Worm (Caenorhabditis elegans) whole organism, young adult: ENCODE data around the gene ptr-8.

ENCODE experiments used
- F10E7.11 ChIP-seq: sonication (generic microtip); optimal IDR thresholded peaks from 2 replicates; lab custom pipeline; 2017; ENCODE audit warnings: mild to moderate bottlenecking, missing genetic modification characterization, moderate library complexity, missing compliant biosample characterization
- F33H1.4 ChIP-seq: fragments of 200-800 bp; sonication (Bioruptor generic); IDR thresholded peaks from 2 replicates; pipeline ENCODE4 v1.3.6; 2022; ENCODE audit warnings: missing genetic modification reagents, missing genetic modification characterization, missing compliant biosample characterization
- F37B4.10 ChIP-seq: fragments of 200-800 bp; sonication (Bioruptor generic); IDR thresholded peaks from 2 replicates; pipeline ENCODE4 v1.3.6; 2022; ENCODE audit warnings: missing genetic modification characterization, missing compliant biosample characterization
- F57C9.4 ChIP-seq: sonication (generic microtip); optimal IDR thresholded peaks from 2 replicates; lab custom pipeline; 2017; ENCODE audit warnings: mild to moderate bottlenecking, missing genetic modification characterization, missing compliant biosample characterization
- K12H6.12 ChIP-seq: fragments of 200-800 bp; sonication (Bioruptor generic); optimal IDR thresholded peaks from 2 replicates; lab custom pipeline; 2018; ENCODE audit warnings: mild to moderate bottlenecking, missing genetic modification characterization, missing compliant biosample characterization
- T07F8.4 ChIP-seq: sonication (generic microtip); optimal IDR thresholded peaks from 2 replicates; lab custom pipeline; 2016; ENCODE audit warnings: mild to moderate bottlenecking, missing genetic modification characterization, moderate library complexity, missing compliant biosample characterization
- Y95B8A.8 ChIP-seq: fragments of 200-800 bp; sonication (Bioruptor generic); IDR thresholded peaks from 2 replicates; pipeline ENCODE4 v1.3.6; 2022; ENCODE audit warnings: missing genetic modification reagents, missing genetic modification characterization, missing compliant biosample characterization
- akir-1 ChIP-seq: fragments of 200-800 bp; sonication (Bioruptor generic); optimal IDR thresholded peaks from 2 replicates; lab custom pipeline; 2018; ENCODE audit warnings: mild to moderate bottlenecking, missing genetic modification characterization, moderate library complexity, missing compliant biosample characterization
- athp-1 ChIP-seq: sonication (generic microtip); optimal IDR thresholded peaks from 2 replicates; lab custom pipeline; 2017; ENCODE audit warnings: mild to moderate bottlenecking, missing genetic modification characterization, missing compliant biosample characterization
- attf-3 ChIP-seq: fragments of 200-800 bp; sonication (Bioruptor generic); conservative IDR thresholded peaks from 2 replicates; pipeline ENCODE4 v1.3.6; 2022; ENCODE audit warnings: missing genetic modification reagents, missing genetic modification characterization, missing compliant biosample characterization
- cebp-1 ChIP-seq, 2 experiments: fragments of 200-800 bp in 1 of 2; sonication (Bioruptor generic) in 1 of 2; sonication (generic microtip) in 1 of 2; IDR thresholded peaks in 1 of 2; optimal IDR thresholded peaks in 1 of 2; 2 replicates each; pipeline versions ENCODE4 v1.3.6 to Lab custom; 2017 to 2022; ENCODE audit warnings: missing compliant biosample characterization in 2 of 2, missing genetic modification characterization in 2 of 2, mild to moderate bottlenecking in 1 of 2, missing genetic modification reagents in 1 of 2, moderate library complexity in 1 of 2
- ceh-100 ChIP-seq: fragments of 200-800 bp; sonication (Bioruptor generic); IDR thresholded peaks from 2 replicates; pipeline ENCODE4 v1.3.6; 2022; ENCODE audit warnings: missing genetic modification reagents, missing genetic modification characterization, missing compliant biosample characterization
- ceh-27 ChIP-seq: fragments of 200-800 bp; sonication (Bioruptor generic); optimal IDR thresholded peaks from 2 replicates; lab custom pipeline; 2018; ENCODE audit warnings: mild to moderate bottlenecking, missing genetic modification characterization, moderate library complexity, missing compliant biosample characterization
- ceh-40 ChIP-seq: fragments of 200-800 bp; sonication (Bioruptor generic); IDR thresholded peaks from 2 replicates; pipeline ENCODE4 v1.3.6; 2022; ENCODE audit warnings: missing genetic modification characterization, missing compliant biosample characterization
- ceh-91 ChIP-seq: fragments of 200-800 bp; sonication (Bioruptor generic); IDR thresholded peaks from 2 replicates; pipeline ENCODE4 v1.3.6; 2022; ENCODE audit warnings: missing genetic modification reagents, missing genetic modification characterization, missing compliant biosample characterization
- dox-1 ChIP-seq: fragments of 200-800 bp; sonication (Bioruptor generic); IDR thresholded peaks from 2 replicates; pipeline ENCODE4 v1.3.6; 2022; ENCODE audit warnings: missing genetic modification reagents, missing genetic modification characterization, missing compliant biosample characterization
- fkh-3 ChIP-seq: sonication (generic microtip); optimal IDR thresholded peaks from 2 replicates; lab custom pipeline; 2016; ENCODE audit warnings: mild to moderate bottlenecking, missing genetic modification characterization, missing compliant biosample characterization
- hlh-12 ChIP-seq: sonication (generic microtip); optimal IDR thresholded peaks from 2 replicates; lab custom pipeline; 2016; ENCODE audit warnings: missing genetic modification characterization, missing compliant biosample characterization
- hlh-26 ChIP-seq: fragments of 200-800 bp; sonication (Bioruptor generic); conservative IDR thresholded peaks from 2 replicates; pipeline ENCODE4 v1.3.6; 2022; ENCODE audit warnings: missing genetic modification reagents, missing genetic modification characterization, missing compliant biosample characterization
- hmg-1.2 ChIP-seq: fragments of 200-800 bp; sonication (Bioruptor generic); IDR thresholded peaks from 2 replicates; pipeline ENCODE4 v1.3.6; 2022; ENCODE audit warnings: missing genetic modification reagents, missing genetic modification characterization, missing compliant biosample characterization
- hrde-1 ChIP-seq: sonication (generic microtip); optimal IDR thresholded peaks from 2 replicates; lab custom pipeline; 2016; ENCODE audit warnings: missing genetic modification characterization, mild to moderate bottlenecking, missing compliant biosample characterization, moderate library complexity, missing genotype, missing genetic modification reagents, borderline replicate concordance
- let-526 ChIP-seq: fragments of 200-800 bp; sonication (Bioruptor generic); IDR thresholded peaks from 2 replicates; pipeline ENCODE4 v1.3.6; 2022; ENCODE audit warnings: missing genetic modification reagents, missing genetic modification characterization, missing compliant biosample characterization
- let-607 ChIP-seq, 2 experiments: fragments of 200-800 bp in 1 of 2; sonication (Bioruptor generic) in 1 of 2; sonication (generic microtip) in 1 of 2; optimal IDR thresholded peaks; 2 replicates each; lab custom pipeline; 2016 to 2018; ENCODE audit warnings: mild to moderate bottlenecking in 2 of 2, missing compliant biosample characterization in 2 of 2, missing genetic modification characterization in 2 of 2, moderate library complexity in 2 of 2, missing genotype in 1 of 2
- madf-10 ChIP-seq: sonication (generic microtip); optimal IDR thresholded peaks from 2 replicates; lab custom pipeline; 2016; ENCODE audit warnings: mild to moderate bottlenecking, missing genetic modification characterization, missing compliant biosample characterization
- mcd-1 ChIP-seq: fragments of 200-800 bp; sonication (Bioruptor generic); IDR thresholded peaks from 2 replicates; pipeline ENCODE4 v1.3.6; 2022; ENCODE audit warnings: missing genetic modification reagents, missing genetic modification characterization, missing compliant biosample characterization
- mes-4 ChIP-seq: sonication (generic microtip); optimal IDR thresholded peaks from 2 replicates; lab custom pipeline; 2016; ENCODE audit warnings: missing genotype, missing genetic modification characterization, missing compliant biosample characterization
- mxl-1 ChIP-seq: sonication (generic microtip); optimal IDR thresholded peaks from 2 replicates; lab custom pipeline; 2016; ENCODE audit warnings: missing genetic modification characterization, missing compliant biosample characterization
- nfya-1 ChIP-seq: sonication (generic microtip); optimal IDR thresholded peaks from 2 replicates; lab custom pipeline; 2017; ENCODE audit warnings: antibody characterized with exemption, missing compliant biosample characterization, missing genetic modification characterization, borderline replicate concordance; ENCODE audit not compliant: insufficient read depth
- nfya-2 ChIP-seq: fragments of 200-800 bp; sonication (Bioruptor generic); IDR thresholded peaks from 2 replicates; pipeline ENCODE4 v1.3.6; 2022; ENCODE audit warnings: missing genetic modification reagents, missing genetic modification characterization, missing compliant biosample characterization
- nhr-80 ChIP-seq: sonication (generic microtip); optimal IDR thresholded peaks from 2 replicates; lab custom pipeline; 2016; ENCODE audit warnings: missing genetic modification characterization, missing compliant biosample characterization
- nhr-90 ChIP-seq: sonication (generic microtip); optimal IDR thresholded peaks from 2 replicates; lab custom pipeline; 2016; ENCODE audit warnings: missing genotype, mild to moderate bottlenecking, missing genetic modification characterization, missing compliant biosample characterization
- rcor-1 ChIP-seq: fragments of 200-800 bp; sonication (Bioruptor generic); IDR thresholded peaks from 2 replicates; pipeline ENCODE4 v1.3.6; 2022; ENCODE audit warnings: missing genetic modification reagents, missing genetic modification characterization, missing compliant biosample characterization
- rec-8 ChIP-seq, 2 experiments: sonication (generic microtip); optimal IDR thresholded peaks; 2 replicates each; lab custom pipeline; 2016; ENCODE audit warnings: mild to moderate bottlenecking in 2 of 2, missing genetic modification characterization in 2 of 2, missing genetic modification reagents in 2 of 2, missing genotype in 2 of 2, missing biosample characterization in 1 of 2, missing compliant biosample characterization in 1 of 2, moderate library complexity in 1 of 2
- repo-1 ChIP-seq: sonication (generic microtip); optimal IDR thresholded peaks from 2 replicates; lab custom pipeline; 2017; ENCODE audit warnings: mild to moderate bottlenecking, missing genetic modification characterization, missing compliant biosample characterization
- sea-2 ChIP-seq: fragments of 200-800 bp; sonication (Bioruptor generic); IDR thresholded peaks from 2 replicates; pipeline ENCODE4 v1.3.6; 2022; ENCODE audit warnings: missing genetic modification characterization, missing compliant biosample characterization
- snpc-1.3 ChIP-seq: sonication (generic microtip); optimal IDR thresholded peaks from 2 replicates; lab custom pipeline; 2017; ENCODE audit warnings: missing genetic modification characterization, mild to moderate bottlenecking, missing compliant biosample characterization, antibody characterized with exemption, moderate library complexity, missing genotype, missing genetic modification reagents; ENCODE audit not compliant: insufficient read depth
- sptf-2 ChIP-seq: fragments of 200-800 bp; sonication (Bioruptor generic); optimal IDR thresholded peaks from 2 replicates; lab custom pipeline; 2018; ENCODE audit warnings: mild to moderate bottlenecking, missing genetic modification characterization, missing compliant biosample characterization
- unc-130 ChIP-seq: sonication (generic microtip); optimal IDR thresholded peaks from 2 replicates; lab custom pipeline; 2016; ENCODE audit warnings: missing genetic modification reagents, missing genetic modification characterization, missing compliant biosample characterization
- zim-3 ChIP-seq: sonication (generic microtip); optimal IDR thresholded peaks from 2 replicates; lab custom pipeline; 2017; ENCODE audit warnings: mild to moderate bottlenecking, missing genetic modification characterization, moderate library complexity, missing compliant biosample characterization
- ztf-26 ChIP-seq: sonication (generic microtip); optimal IDR thresholded peaks from 2 replicates; lab custom pipeline; 2017; ENCODE audit warnings: missing genetic modification characterization, missing compliant biosample characterization
- ztf-28 ChIP-seq: fragments of 200-800 bp; sonication (Bioruptor generic); IDR thresholded peaks from 2 replicates; pipeline ENCODE4 v1.3.6; 2022; ENCODE audit warnings: missing genetic modification reagents, missing genetic modification characterization, missing compliant biosample characterization
- ztf-6 ChIP-seq: fragments of 200-800 bp; sonication (Bioruptor generic); IDR thresholded peaks from 2 replicates; pipeline ENCODE4 v1.3.6; 2022; ENCODE audit warnings: missing genetic modification reagents, missing genetic modification characterization, missing compliant biosample characterization

Gene ptr-8

ce11 chrII:10840067-10840466 is 49.0 kb upstream of the ptr-8 start (continued):
- TF ChIP-seq mxl-1 (tag; lab: Kevin White, UChicago) (peak; percentile 82), nfya-2 (GFP tag; lab: Robert Waterston, UW) (no peak), akir-1 (GFP tag; lab: Kevin White, UChicago) (peak; percentile 65), F37B4.10 (no peak), K12H6.12 (tag; lab: Kevin White, UChicago) (peak; percentile 65), F33H1.4 (GFP tag; lab: Robert Waterston, UW) (peak; percentile 63), rec-8 (tag; optimal IDR thresholded peaks at IDR 0.05; lab: Kevin White, UChicago) (peak; percentile 76 to 94), nhr-80 (tag; lab: Kevin White, UChicago) (peak; percentile 47), dox-1 (GFP tag; lab: Robert Waterston, UW) (peak; percentile 88), mcd-1 (GFP tag; lab: Robert Waterston, UW) (peak; percentile 80), hrde-1 (tag; lab: Kevin White, UChicago) (peak; percentile 81), athp-1 (peak; percentile 92), ceh-40 (GFP tag; lab: Robert Waterston, UW) (peak; percentile 69; the same call in 1 of the 2 replicates), F57C9.4 (tag; lab: Kevin White, UChicago) (no peak), let-526 (GFP tag; lab: Robert Waterston, UW) (peak; percentile 85), F10E7.11 (tag; lab: Kevin White, UChicago) (no peak), attf-3 (peak; percentile 59; the same call in 1 of the 2 replicates), ztf-6 (GFP tag; lab: Robert Waterston, UW) (0 out of 2 replicates have a peak, but pooled peaks have one; percentile 60), snpc-1.3 (tag; lab: Kevin White, UChicago) (peak; percentile 86), cebp-1 (GFP tag; IDR thresholded peaks at IDR 0.05; lab: Robert Waterston, UW) (peak; percentile 37; the same call in 1 of the 2 replicates), cebp-1 (tag; optimal IDR thresholded peaks at IDR 0.05; lab: Kevin White, UChicago) (peak; percentile 76), ceh-91 (GFP tag; lab: Robert Waterston, UW) (no peak), sptf-2 (peak; percentile 24), T07F8.4 (tag; lab: Kevin White, UChicago) (peak; percentile 75), fkh-3 (tag; lab: Kevin White, UChicago) (peak; percentile 75), ceh-100 (GFP tag; lab: Robert Waterston, UW) (peak; percentile 79), Y95B8A.8 (GFP tag; lab: Robert Waterston, UW) (peak; percentile 78; the same call in 1 of the 2 replicates), madf-10 (tag; lab: Kevin White, UChicago) (peak; percentile 82), zim-3 (peak; percentile 90), repo-1 (tag; lab: Kevin White, UChicago) (peak; percentile 87), sea-2 (GFP tag; lab: Robert Waterston, UW) (no peak), ztf-28 (GFP tag; lab: Robert Waterston, UW) (peak; percentile 63; the same call in 1 of the 2 replicates), rcor-1 (GFP tag; lab: Robert Waterston, UW) (peak; percentile 65; the same call in 1 of the 2 replicates), nhr-90 (tag; lab: Kevin White, UChicago) (peak; percentile 90), hmg-1.2 (peak; percentile 76), hlh-12 (tag; lab: Kevin White, UChicago) (peak; percentile 23), nfya-1 (tag; lab: Kevin White, UChicago) (no peak), ceh-27 (GFP tag; lab: Kevin White, UChicago) (peak; percentile 92), unc-130 (GFP tag; lab: Kevin White, UChicago) (peak; percentile 10), hlh-26 (no peak), let-607 (tag; optimal IDR thresholded peaks at IDR 0.05; lab: Kevin White, UChicago) (peak; percentile 13 to 61), ztf-26 (tag; lab: Kevin White, UChicago) (peak; percentile 79), mes-4 (tag; lab: Kevin White, UChicago) (peak; percentile 82)
